Worm (Caenorhabditis elegans) whole organism, dauer: ENCODE data around the gene str-172.

ENCODE experiments used
- unc-62 ChIP-seq: sonication (generic microtip); optimal IDR thresholded peaks from 2 replicates; lab custom pipeline; 2017; ENCODE audit warnings: missing biosample characterization, missing genetic modification reagents, missing genetic modification characterization

Gene str-172

DNA sequence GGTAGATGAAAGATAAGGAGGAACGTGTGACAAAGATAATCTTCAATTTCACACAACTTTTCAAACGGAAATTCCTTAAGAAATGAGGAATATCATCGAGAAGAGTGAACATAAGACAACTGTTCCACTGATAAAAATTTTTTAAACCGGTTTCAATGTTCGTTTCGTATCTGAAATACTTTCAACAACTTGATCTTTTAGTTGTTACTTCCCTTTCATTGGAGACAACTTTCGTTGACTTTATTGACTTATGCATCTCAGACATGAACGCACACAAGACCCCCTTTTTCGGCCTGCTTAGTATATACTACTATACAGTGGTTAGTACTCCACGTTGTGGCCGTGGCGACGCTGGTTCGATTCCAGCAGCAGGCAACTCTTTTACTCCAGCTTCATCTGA is 6.1 kb downstream of the str-172 start, which contains the start of the genes Y17G9A.4 and str-173:
TSS of gene Y17G9A.4 (minus strand) at position 101 of the 400 bp plus-strand sequence.
TSS of gene str-173 (plus strand) at position 325 of the 400 bp plus-strand sequence.
- TF ChIP-seq unc-62 (GFP tag; lab: Kevin White, UChicago), result no peak

DNA sequence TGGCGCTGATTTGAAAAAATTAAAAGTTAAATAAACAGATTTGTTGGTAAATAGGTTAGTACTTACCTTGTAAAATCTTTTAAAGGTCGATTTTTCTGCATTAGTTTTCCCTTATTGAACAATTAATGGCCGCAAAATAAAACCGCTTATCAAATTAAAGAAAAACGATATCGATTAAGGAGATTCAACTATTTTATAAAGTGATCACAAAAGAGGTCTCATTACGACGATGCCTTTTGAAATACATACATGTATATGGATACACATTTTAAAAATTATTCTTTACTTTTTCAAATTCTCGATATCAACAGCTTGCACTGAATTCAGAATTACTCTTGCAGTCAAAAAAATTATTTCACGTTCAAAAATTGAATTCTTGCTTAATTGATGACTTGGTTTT is 8.9 kb downstream of the str-172 start, which contains the start of gene Y17G9A.3:
TSS of gene Y17G9A.3 (minus strand) at position 101 of the 400 bp plus-strand sequence.
- TF ChIP-seq unc-62 (GFP tag; lab: Kevin White, UChicago), result no peak

DNA sequence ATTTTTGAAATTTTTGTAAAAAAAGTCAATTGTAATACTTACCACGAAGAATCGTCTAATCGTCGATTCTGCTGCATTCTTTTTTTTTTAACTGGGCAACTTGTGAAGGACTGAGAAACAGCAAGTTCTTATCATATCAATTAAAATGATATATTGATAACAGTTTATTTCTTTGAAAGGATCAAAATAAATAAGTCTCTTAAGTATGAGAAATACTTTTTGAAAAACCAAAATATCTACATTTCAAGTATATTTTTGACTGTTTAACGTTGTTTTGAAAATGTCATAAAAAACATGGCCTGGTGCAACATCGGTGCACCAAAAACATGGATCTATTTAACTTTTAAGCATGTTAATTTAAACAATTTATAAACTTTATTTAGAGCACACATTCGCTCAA is 11.3 kb downstream of the str-172 start, which contains the start of gene Y17G9A.2:
TSS of gene Y17G9A.2 (minus strand) at position 101 of the 400 bp plus-strand sequence.
- TF ChIP-seq unc-62 (GFP tag; lab: Kevin White, UChicago), result no peak

DNA sequence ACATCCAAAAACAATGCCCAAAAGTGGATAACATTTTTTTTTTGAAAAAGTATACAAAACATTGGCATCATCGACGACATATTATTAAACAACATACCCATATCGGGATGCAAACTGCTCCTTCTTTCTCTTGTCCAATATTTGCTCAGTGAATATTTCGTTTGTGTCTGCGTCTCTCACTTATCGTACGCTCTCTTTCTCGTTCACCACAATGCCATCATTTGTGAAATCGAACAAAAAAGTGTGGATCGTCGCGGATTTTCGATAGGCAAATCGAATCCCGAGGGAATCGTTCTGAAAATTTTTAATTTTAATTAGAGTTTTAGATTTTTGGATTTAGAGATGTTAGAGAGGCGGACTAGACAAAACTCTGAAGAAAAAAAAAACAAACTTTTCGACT is 20.7 kb downstream of the str-172 start, which contains the start of gene tat-2:
TSS of gene tat-2 (minus strand) at position 101 of the 400 bp plus-strand sequence.
- TF ChIP-seq unc-62 (GFP tag; lab: Kevin White, UChicago), result no peak

DNA sequence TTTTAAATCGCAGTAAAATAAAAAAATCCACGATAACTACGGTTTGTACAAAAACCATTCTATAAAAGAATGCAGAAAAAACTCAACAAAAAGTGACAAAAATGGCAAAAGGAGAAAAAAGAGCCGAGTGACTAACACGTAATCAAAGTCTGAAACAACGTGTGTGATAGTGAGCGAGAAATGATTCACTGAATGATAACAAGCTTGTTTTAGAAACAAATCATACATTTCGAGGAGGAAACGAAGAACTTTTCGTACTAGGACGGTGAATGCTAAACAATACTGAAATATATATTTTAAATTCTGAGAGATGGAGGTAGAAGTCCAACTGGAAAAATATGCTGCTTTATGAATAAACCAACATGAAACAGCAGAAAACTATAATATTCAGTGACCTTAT is 25.5 kb downstream of the str-172 start:
- TF ChIP-seq unc-62 (GFP tag; lab: Kevin White, UChicago), result no peak

DNA sequence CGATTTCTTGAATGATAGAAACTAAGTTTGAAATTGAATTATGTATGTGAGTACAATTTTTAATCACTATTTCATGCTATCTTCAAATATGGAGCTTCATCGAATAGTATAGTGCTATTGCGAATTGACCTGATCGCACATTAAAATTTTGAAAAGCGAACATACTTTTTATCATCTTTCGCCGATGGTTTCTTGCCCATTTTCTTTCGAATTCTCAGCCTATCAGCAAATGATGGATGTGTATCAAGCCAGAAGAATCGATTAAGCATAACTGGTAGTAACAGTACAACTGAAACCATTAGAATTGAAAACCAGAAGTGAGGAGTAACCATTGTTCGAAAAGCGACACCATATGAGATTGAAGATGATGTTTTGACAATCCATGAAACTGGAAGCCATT is 37.9 kb downstream of the str-172 start:
- no peak for TF ChIP-seq unc-62 (GFP tag; lab: Kevin White, UChicago)

DNA sequence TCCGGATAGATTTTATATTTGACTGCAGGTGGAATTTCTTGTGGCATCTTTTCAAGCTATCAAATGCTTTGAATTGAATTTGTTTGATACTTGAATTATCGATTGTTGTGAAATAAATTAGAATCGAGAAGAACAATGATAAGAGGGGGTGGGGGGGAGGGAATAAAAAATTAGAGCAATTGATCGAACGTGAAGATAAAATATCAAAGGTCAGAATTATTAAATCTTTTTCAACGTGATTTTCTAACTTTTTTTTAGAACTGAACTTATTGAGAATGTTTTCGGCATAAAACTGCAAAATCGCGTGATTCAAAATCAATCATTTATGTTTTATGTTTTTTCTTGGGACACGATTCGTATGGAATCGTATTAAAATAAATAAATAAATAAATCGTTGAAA is 40.3 kb downstream of the str-172 start, which contains the start of gene mpz-4:
TSS of gene mpz-4 (minus strand) at position 101 of the 400 bp plus-strand sequence.
- TF ChIP-seq unc-62 (GFP tag; lab: Kevin White, UChicago), result no peak

DNA sequence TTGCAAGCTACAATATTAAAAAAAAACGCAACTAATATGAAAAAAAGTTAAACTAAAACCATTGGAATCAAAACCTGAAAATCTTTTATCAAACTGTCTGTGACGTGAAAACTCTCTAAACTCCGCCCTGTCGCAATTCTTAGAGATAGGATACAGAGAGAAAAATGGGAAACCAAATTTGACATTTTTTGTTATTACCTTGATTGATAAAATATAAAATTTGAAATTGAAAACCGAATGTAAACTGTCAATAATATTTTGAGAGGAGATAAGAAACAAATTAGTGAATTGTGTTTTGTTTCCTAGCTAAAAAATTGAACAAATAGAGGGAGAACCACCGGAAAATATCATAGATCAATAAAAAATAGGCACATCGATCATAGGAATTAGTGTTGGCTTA is 45.7 kb downstream of the str-172 start:
- no peak for TF ChIP-seq unc-62 (GFP tag; lab: Kevin White, UChicago)

DNA sequence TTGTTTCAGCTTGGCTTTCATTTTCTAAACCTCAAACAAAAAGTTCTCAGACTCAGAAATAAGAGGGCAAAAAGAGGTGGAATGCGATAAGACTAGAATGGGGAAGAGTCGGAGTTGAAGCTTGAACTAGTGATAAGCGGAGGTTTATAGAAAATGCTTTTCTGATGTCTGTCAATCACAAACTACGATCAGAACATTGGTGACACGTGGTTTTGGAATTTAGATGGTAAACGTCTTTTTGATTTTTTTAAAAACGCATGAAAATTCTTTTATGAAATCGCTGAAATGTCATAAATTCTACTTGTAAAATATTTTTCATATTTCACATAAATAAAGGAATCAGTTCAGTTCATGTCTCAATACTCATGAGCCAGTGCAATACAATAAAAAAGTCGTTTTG is 46.5 kb downstream of the str-172 start, which contains the start of gene H06H21.8:
TSS of gene H06H21.8 (minus strand) at position 78 of the 400 bp plus-strand sequence.
- no peak for TF ChIP-seq unc-62 (GFP tag; lab: Kevin White, UChicago)
